Worm (Caenorhabditis elegans) whole organism, midembryonic: ENCODE data around the gene npr-43.

Experiments
- T22C8.4 ChIP-seq: fragments of 200-800 bp; sonication (Bioruptor generic); IDR thresholded peaks from 2 replicates; pipeline ENCODE4 v1.3.6; 2022; ENCODE audit warnings: missing genetic modification characterization, missing compliant biosample characterization
- cog-1 ChIP-seq: sonication (generic microtip); optimal IDR thresholded peaks from 2 replicates; lab custom pipeline; 2016; ENCODE audit warnings: missing genetic modification characterization, missing compliant biosample characterization
- flt-1 ChIP-seq: fragments of 200-800 bp; sonication (Bioruptor generic); IDR thresholded peaks from 2 replicates; pipeline ENCODE4 v1.3.6; 2022; ENCODE audit warnings: missing genetic modification characterization, missing compliant biosample characterization
- med-1 ChIP-seq: sonication (generic microtip); optimal IDR thresholded peaks from 2 replicates; lab custom pipeline; 2017; ENCODE audit warnings: missing genetic modification characterization, mild to moderate bottlenecking, missing compliant biosample characterization, antibody characterized with exemption, missing genetic modification reagents; ENCODE audit not compliant: insufficient read depth
- ref-1 ChIP-seq: fragments of 200-800 bp; sonication (Bioruptor generic); conservative IDR thresholded peaks from 2 replicates; pipeline ENCODE4 v1.3.6; 2022; ENCODE audit warnings: missing genetic modification reagents, missing genetic modification characterization, missing compliant biosample characterization
- tab-1 ChIP-seq: fragments of 200-800 bp; sonication (Bioruptor generic); IDR thresholded peaks from 2 replicates; pipeline ENCODE4 v1.3.6; 2022; ENCODE audit warnings: missing genetic modification characterization, missing compliant biosample characterization
- ztf-23 ChIP-seq: fragments of 200-800 bp; sonication (Bioruptor generic); IDR thresholded peaks from 2 replicates; pipeline ENCODE4 v1.3.6; 2022; ENCODE audit warnings: missing genetic modification reagents, missing genetic modification characterization, missing compliant biosample characterization

DNA sequence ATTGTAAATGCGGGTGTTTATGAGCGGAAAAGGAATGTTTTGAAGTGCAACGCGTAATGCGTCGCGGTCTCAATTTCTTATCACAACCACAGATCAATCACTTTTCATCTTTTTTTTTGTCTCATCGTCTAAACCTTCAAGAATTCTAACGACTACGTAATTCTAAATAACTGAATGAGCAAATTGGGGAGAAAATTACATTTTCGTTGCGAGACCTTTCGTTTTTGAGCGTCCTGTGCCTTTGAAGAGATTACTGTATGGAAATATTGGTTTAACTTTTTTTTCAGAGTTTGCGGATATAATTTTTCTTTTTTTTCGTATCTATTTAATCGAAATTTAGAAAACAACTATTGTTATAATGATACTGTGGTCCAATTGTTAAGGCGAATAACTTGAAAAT is 28.4 kb downstream of the npr-43 start:
- TF ChIP-seq ref-1 (GFP tag; lab: Robert Waterston, UW) (no peak), flt-1 (GFP tag; lab: Robert Waterston, UW) (no peak), ztf-23 (GFP tag; lab: Robert Waterston, UW) (no peak), tab-1 (no peak), med-1 (GFP tag; lab: Kevin White, UChicago) (no peak), cog-1 (tag; lab: Kevin White, UChicago) (no peak), T22C8.4 (no peak)
